Worm (Caenorhabditis elegans) whole organism, L4 larva: ENCODE data around the gene K02F6.1.
"Not testable (repeated sequence)": the region's sequence is repeated elsewhere in the genome, so short reads cannot be mapped to it uniquely, and the experiment has no call there.

Source experiments
- D1046.2 ChIP-seq: fragments of 200-800 bp; sonication (Bioruptor generic); IDR thresholded peaks from 2 replicates; pipeline ENCODE4 v1.3.6; 2022; ENCODE audit warnings: missing genetic modification characterization, missing compliant biosample characterization
- F26F4.8 ChIP-seq: fragments of 200-800 bp; sonication (Bioruptor generic); conservative IDR thresholded peaks from 2 replicates; pipeline ENCODE4 v1.3.6; 2022; ENCODE audit warnings: missing genetic modification characterization, missing compliant biosample characterization
- Y75B8A.6 ChIP-seq: fragments of 200-800 bp; sonication (Bioruptor generic); IDR thresholded peaks from 2 replicates; pipeline ENCODE4 v1.3.6; 2022; ENCODE audit warnings: missing genetic modification reagents, missing genetic modification characterization, missing compliant biosample characterization
- ZK546.5 ChIP-seq, 2 experiments: sonication (generic microtip); optimal IDR thresholded peaks; 2 replicates each; lab custom pipeline; 2017; ENCODE audit warnings: missing biosample characterization in 2 of 2, missing genetic modification characterization in 2 of 2
- aha-1 ChIP-seq: fragments of 150-350 bp; peaks from one replicate; lab custom pipeline; 2014; ENCODE audit warnings: missing biosample characterization, missing genetic modification characterization
- ceh-20 ChIP-seq: fragments of 200-800 bp; sonication (Bioruptor generic); IDR thresholded peaks from 2 replicates; pipeline ENCODE4 v1.3.6; 2022; ENCODE audit warnings: missing genetic modification reagents, missing genetic modification characterization, missing compliant biosample characterization
- ceh-44 ChIP-seq: fragments of 200-800 bp; sonication (Bioruptor generic); IDR thresholded peaks from 2 replicates; pipeline ENCODE4 v1.3.6; 2022; ENCODE audit warnings: missing genetic modification reagents, missing genetic modification characterization, missing compliant biosample characterization
- ceh-82 ChIP-seq: sonication (generic microtip); optimal IDR thresholded peaks from 2 replicates; lab custom pipeline; 2017; ENCODE audit warnings: missing biosample characterization, missing genetic modification characterization
- ces-1 ChIP-seq: fragments of 150-350 bp; sonication (generic microtip); optimal IDR thresholded peaks from 4 replicates; lab custom pipeline; 2014; ENCODE audit warnings: missing biosample characterization, missing genetic modification reagents, missing genetic modification characterization
- daf-19 ChIP-seq: fragments of 200-800 bp; sonication (Bioruptor generic); conservative IDR thresholded peaks from 2 replicates; pipeline ENCODE4 v1.3.6; 2022; ENCODE audit warnings: missing genetic modification characterization, missing compliant biosample characterization
- dpl-1 ChIP-seq: fragments of 150-350 bp; optimal IDR thresholded peaks from 2 replicates; lab custom pipeline; 2014; ENCODE audit warnings: missing biosample characterization, missing genetic modification reagents, missing genetic modification characterization
- duxl-1 ChIP-seq: sonication (generic microtip); optimal IDR thresholded peaks from 2 replicates; lab custom pipeline; 2016; ENCODE audit warnings: mild to moderate bottlenecking, missing genetic modification characterization, moderate library complexity, missing compliant biosample characterization; ENCODE audit not compliant: poor library complexity
- egl-43 ChIP-seq: fragments of 200-800 bp; sonication (Bioruptor generic); IDR thresholded peaks from 2 replicates; pipeline ENCODE4 v1.3.6; 2022; ENCODE audit warnings: missing genetic modification reagents, missing genetic modification characterization, missing compliant biosample characterization
- hlh-11 ChIP-seq: fragments of 200-800 bp; sonication (Bioruptor generic); optimal IDR thresholded peaks from 2 replicates; lab custom pipeline; 2018; ENCODE audit warnings: mild to moderate bottlenecking, missing genetic modification characterization, missing compliant biosample characterization
- lim-7 ChIP-seq: fragments of 200-800 bp; sonication (Bioruptor generic); IDR thresholded peaks from 2 replicates; pipeline ENCODE4 v1.3.6; 2022; ENCODE audit warnings: missing genetic modification characterization, missing compliant biosample characterization
- lin-13 ChIP-seq: fragments of 150-350 bp; optimal IDR thresholded peaks from 2 replicates; lab custom pipeline; 2014; ENCODE audit warnings: missing biosample characterization, missing genetic modification reagents, missing genetic modification characterization
- lin-15B ChIP-seq: fragments of 150-350 bp; sonication (generic microtip); optimal IDR thresholded peaks from 3 replicates; lab custom pipeline; 2014; ENCODE audit warnings: missing biosample characterization, missing genetic modification characterization
- lin-29 ChIP-seq: fragments of 200-800 bp; sonication (Bioruptor generic); IDR thresholded peaks from 2 replicates; pipeline ENCODE4 v1.3.6; 2022; ENCODE audit warnings: missing genetic modification reagents, missing genetic modification characterization, missing compliant biosample characterization
- lin-38 ChIP-seq: fragments of 200-800 bp; sonication (Bioruptor generic); IDR thresholded peaks from 2 replicates; pipeline ENCODE4 v1.3.6; 2022; ENCODE audit warnings: missing genetic modification reagents, missing genetic modification characterization, missing compliant biosample characterization
- lsy-2 ChIP-seq, 2 experiments: fragments of 150-350 bp in 1 of 2; sonication (generic microtip) in 1 of 2; optimal IDR thresholded peaks; 2 replicates each; lab custom pipeline; 2014 to 2017; ENCODE audit warnings: missing biosample characterization in 2 of 2, missing genetic modification characterization in 2 of 2
- madf-5 ChIP-seq, 2 experiments: fragments of 200-800 bp; sonication (Bioruptor generic); IDR thresholded peaks; 2 replicates each; pipeline ENCODE4 v1.3.6; 2022; ENCODE audit warnings: missing compliant biosample characterization in 2 of 2, missing genetic modification characterization in 2 of 2
- mep-1 ChIP-seq: fragments of 150-350 bp; sonication (generic microtip); optimal IDR thresholded peaks from 3 replicates; lab custom pipeline; 2014; ENCODE audit warnings: missing biosample characterization, missing genetic modification characterization
- mes-2 ChIP-seq: sonication (generic microtip); optimal IDR thresholded peaks from 2 replicates; lab custom pipeline; 2016; ENCODE audit warnings: missing genotype, mild to moderate bottlenecking, missing genetic modification characterization, missing compliant biosample characterization; ENCODE audit not compliant: poor library complexity, severe bottlenecking
- mxl-3 ChIP-seq: fragments of 200-800 bp; sonication (Bioruptor generic); optimal IDR thresholded peaks from 2 replicates; lab custom pipeline; 2018; ENCODE audit warnings: mild to moderate bottlenecking, missing genetic modification characterization, missing compliant biosample characterization
- nhr-6 ChIP-seq: fragments of 150-350 bp; optimal IDR thresholded peaks from 2 replicates; lab custom pipeline; 2014; ENCODE audit warnings: missing biosample characterization, missing genetic modification characterization
- set-16 ChIP-seq: fragments of 200-800 bp; sonication (Bioruptor generic); IDR thresholded peaks from 2 replicates; pipeline ENCODE4 v1.3.6; 2022; ENCODE audit warnings: missing genetic modification reagents, missing genetic modification characterization, missing compliant biosample characterization
- spr-1 ChIP-seq: sonication (generic microtip); optimal IDR thresholded peaks from 2 replicates; lab custom pipeline; 2016; ENCODE audit warnings: mild to moderate bottlenecking, missing genetic modification characterization, missing compliant biosample characterization
- unc-130 ChIP-seq: sonication (generic microtip); optimal IDR thresholded peaks from 2 replicates; lab custom pipeline; 2016; ENCODE audit warnings: missing genetic modification reagents, missing genetic modification characterization, missing compliant biosample characterization
- unc-62 ChIP-seq, 3 experiments: fragments of 150-350 bp in 1 of 3; sonication (generic microtip); optimal IDR thresholded peaks in 2 of 3; peaks in 1 of 3; 1 replicate in 1 of 3; 2 replicates in 2 of 3; lab custom pipeline; 2014 to 2017; ENCODE audit warnings: missing biosample characterization in 3 of 3, missing genetic modification characterization in 3 of 3, missing genetic modification reagents in 3 of 3, missing genotype in 1 of 3
- zip-11 ChIP-seq: fragments of 200-800 bp; sonication (Bioruptor generic); IDR thresholded peaks from 2 replicates; pipeline ENCODE4 v1.3.6; 2022; ENCODE audit warnings: missing genetic modification characterization, missing compliant biosample characterization

Gene K02F6.1

ce11 chrII:2553662-2554061, at the start of gene K02F6.1:
TSS of gene K02F6.1 (plus strand) at chrII:2553962.
- not testable (repeated sequence) for TF ChIP-seq mxl-3, F26F4.8, zip-11

ce11 chrII:2504431-2504928, 49.3 kb upstream of the K02F6.1 start, which contains the start of gene gbas-1:
TSS of gene gbas-1 (plus strand) at chrII:2504878.
- TF ChIP-seq lsy-2 (tag; optimal IDR thresholded peaks at IDR 0.05; lab: Kevin White, UChicago) (peak in 1 of 2 experiments; percentile 70), duxl-1 (tag; lab: Kevin White, UChicago) (peak; percentile 87), nhr-6 (peak; percentile 6), daf-19 (no peak), lin-29 (GFP tag; lab: Robert Waterston, UW) (no peak), dpl-1 (peak; percentile 72), lin-38 (GFP tag; lab: Robert Waterston, UW) (peak; percentile 89), ceh-44 (GFP tag; lab: Robert Waterston, UW) (no peak), spr-1 (no peak), mes-2 (tag; lab: Kevin White, UChicago) (peak; percentile 56)

ce11 chrII:2518487-2518886, 35.3 kb upstream of the K02F6.1 start:
- TF ChIP-seq set-16 (GFP tag; lab: Robert Waterston, UW), result peak; percentile 75
- TF ChIP-seq duxl-1 (tag; lab: Kevin White, UChicago), result no peak

- TF ChIP-seq ces-1, result no peak
- peak; percentile 22 for TF ChIP-seq aha-1 (tag; lab: Kevin White, UChicago)
Observed at ce11 chrII:2521960-2522359, 31.8 kb upstream of the K02F6.1 start, which contains the start of gene bath-13. TSS of gene bath-13 (minus strand) at chrII:2522060.

ce11 chrII:2525652-2526051, 28.1 kb upstream of the K02F6.1 start:
- TF ChIP-seq unc-62 (GFP tag; optimal IDR thresholded peaks at IDR 0.05 in 1 of 2; lab: Kevin White, UChicago) (no peak), unc-62 (tag; optimal IDR thresholded peaks at IDR 0.05; lab: Kevin White, UChicago) (no peak), lin-13 (GFP tag; lab: Kevin White, UChicago) (no peak), madf-5 (GFP tag; IDR thresholded peaks at IDR 0.05; lab: Robert Waterston, UW) (no peak), ZK546.5 (tag; optimal IDR thresholded peaks at IDR 0.05; lab: Kevin White, UChicago) (no peak), lim-7 (GFP tag; lab: Robert Waterston, UW) (no peak)
- TF ChIP-seq, all 104 proteins: peak for 0

ce11 chrII:2526887-2527286, 26.9 kb upstream of the K02F6.1 start:
- TF ChIP-seq mep-1 (no peak), ceh-82 (tag; lab: Kevin White, UChicago) (no peak), ceh-20 (GFP tag; lab: Robert Waterston, UW) (no peak), unc-130 (GFP tag; lab: Kevin White, UChicago) (no peak), Y75B8A.6 (no peak), lin-15B (no peak), D1046.2 (GFP tag; lab: Robert Waterston, UW) (no peak), hlh-11 (tag; lab: Kevin White, UChicago) (no peak), egl-43 (GFP tag; lab: Robert Waterston, UW) (no peak), lim-7 (GFP tag; lab: Robert Waterston, UW) (no peak)
